Fruit fly (Drosophila melanogaster): ENCODE results near the gene RpS27A.

The RpS27A gene

DNA sequence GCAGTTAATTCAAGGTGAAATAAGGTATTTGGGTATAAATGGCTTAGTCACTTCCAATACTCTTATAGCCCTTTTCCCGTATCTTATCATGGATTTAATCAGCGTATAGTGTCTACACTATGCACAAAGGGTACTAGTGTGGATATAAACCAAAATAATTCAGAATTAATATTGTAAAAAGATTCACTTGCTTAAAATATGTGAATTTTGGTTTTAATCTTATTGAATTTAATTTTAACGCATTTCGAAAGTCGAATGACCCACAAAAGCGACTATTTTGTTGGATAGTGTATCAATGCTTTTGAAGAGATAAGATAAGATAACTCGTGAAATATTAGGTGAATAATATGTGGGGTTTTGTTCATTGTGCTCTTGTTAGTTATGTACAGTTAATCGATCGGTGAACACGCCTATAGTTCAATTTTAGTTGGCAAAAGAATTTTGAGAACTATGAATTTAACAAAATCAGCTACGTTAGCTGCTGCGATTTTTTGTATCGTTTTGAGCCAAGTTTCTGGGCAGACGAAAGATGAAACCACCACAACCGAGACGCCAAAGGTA lies 26.2 kb upstream of the RpS27A start, which contains the start of gene CG5096 (continued):
- TF ChIP-seq Atf-2 (GFP tag; optimal IDR thresholded peaks at IDR 0.05) (peak; percentile 70), CG6654 (GFP tag; optimal IDR thresholded peaks at IDR 0.05) (peak; percentile 64), ato (GFP tag; IDR thresholded peaks at IDR 0.05; ENCODE audit: partially characterized antibody) (no peak), ewg (GFP tag; optimal IDR thresholded peaks at IDR 0.05) (peak; percentile 64), br (optimal IDR thresholded peaks at IDR 0.05) (no peak), CG4360 (GFP tag; IDR thresholded peaks at IDR 0.05) (peak; percentile 62), yki (optimal IDR thresholded peaks at IDR 0.05) (no peak), CG15269 (tag; optimal IDR thresholded peaks at IDR 0.05) (peak; percentile 95), scrt (GFP tag; optimal IDR thresholded peaks at IDR 0.05) (peak; percentile 90), az2 (GFP tag; optimal IDR thresholded peaks at IDR 0.05) (peak; percentile 79), dysf (GFP tag; IDR thresholded peaks at IDR 0.05) (peak; percentile 90), dmrt99B (tag; optimal IDR thresholded peaks at IDR 0.05) (peak; percentile 92), fru (optimal IDR thresholded peaks at IDR 0.05) (no peak), CG12236 (GFP tag; optimal IDR thresholded peaks at IDR 0.05) (peak; percentile 49), CG34224 (GFP tag; IDR thresholded peaks at IDR 0.05; ENCODE audit: partially characterized antibody) (no peak), CG7745 (tag; optimal IDR thresholded peaks at IDR 0.05) (no peak), Elba2 (GFP tag; optimal IDR thresholded peaks at IDR 0.05) (no peak), gem (tag; optimal IDR thresholded peaks at IDR 0.05) (peak; percentile 93), Fer2 (tag; optimal IDR thresholded peaks at IDR 0.05) (peak; percentile 84), CG6689 (GFP tag; IDR thresholded peaks at IDR 0.05) (peak; percentile 89), stc (GFP tag; IDR thresholded peaks at IDR 0.05) (peak; percentile 86), sr (GFP tag; IDR thresholded peaks at IDR 0.05) (no peak; the same call in 2 of the 3 replicates), CG13424 (tag; optimal IDR thresholded peaks at IDR 0.05) (peak; percentile 93), Hmx (GFP tag; optimal IDR thresholded peaks at IDR 0.05) (peak; percentile 69), nom (GFP tag; optimal IDR thresholded peaks at IDR 0.05) (no peak), Camta (GFP tag; optimal IDR thresholded peaks at IDR 0.05) (peak; percentile 78), exex (tag; optimal IDR thresholded peaks at IDR 0.05) (peak; percentile 97), dpn (GFP tag; optimal IDR thresholded peaks at IDR 0.05) (peak; percentile 80 to 82), CG7786 (GFP tag; optimal IDR thresholded peaks at IDR 0.05) (peak; percentile 84), NfI (GFP tag; optimal IDR thresholded peaks at IDR 0.05) (peak; percentile 89), h (optimal IDR thresholded peaks at IDR 0.05) (no peak), hkb (optimal IDR thresholded peaks at IDR 0.05) (no peak), hkb (GFP tag; IDR thresholded peaks at IDR 0.05) (peak; percentile 96), CG1602 (GFP tag; optimal IDR thresholded peaks at IDR 0.05) (peak; percentile 76), Xbp1 (GFP tag; optimal IDR thresholded peaks at IDR 0.05) (peak; percentile 78), Poxn (GFP tag; IDR thresholded peaks at IDR 0.05) (peak; percentile 52; the same call in 1 of the 2 replicates), zen2 (GFP tag; IDR thresholded peaks at IDR 0.05; ENCODE audit: partially characterized antibody) (no peak), D19B (GFP tag; optimal IDR thresholded peaks at IDR 0.05) (peak; percentile 81), gsb-n (tag; optimal IDR thresholded peaks at IDR 0.05) (peak; percentile 72), BtbVII (GFP tag; optimal IDR thresholded peaks at IDR 0.05) (peak; percentile 90), CG17328 (GFP tag; IDR thresholded peaks at IDR 0.05) (peak; percentile 83), Trl (optimal IDR thresholded peaks at IDR 0.05) (no peak), Trl (GFP tag; optimal IDR thresholded peaks at IDR 0.05) (peak; percentile 74), CG10209 (GFP tag; optimal IDR thresholded peaks at IDR 0.05) (peak; percentile 88), CG9609 (GFP tag; optimal IDR thresholded peaks at IDR 0.05) (peak; percentile 53), CG30403 (GFP tag; optimal IDR thresholded peaks at IDR 0.05) (peak; percentile 85), CG8388 (GFP tag; optimal IDR thresholded peaks at IDR 0.05) (peak; percentile 82), sisA (GFP tag; IDR thresholded peaks at IDR 0.05) (peak; percentile 72; the same call in 1 of the 2 replicates), CG1647 (GFP tag; optimal IDR thresholded peaks at IDR 0.05) (peak; percentile 67), tx (GFP tag; optimal IDR thresholded peaks at IDR 0.05) (peak; percentile 65), CG10267 (tag; optimal IDR thresholded peaks at IDR 0.05) (peak; percentile 80), CG9797 (GFP tag; optimal IDR thresholded peaks at IDR 0.05) (no peak)
